Fruit fly (Drosophila melanogaster) whole organism, embryonic: ENCODE measurements around the gene CG32243.

Experiments
- Antp ChIP-seq: fragments of 200-800 bp; sonication (Bioruptor generic); optimal IDR thresholded peaks from 3 replicates; lab custom pipeline; 2016; ENCODE audit warnings: missing biosample characterization, missing genetic modification characterization
- Atf6 ChIP-seq: fragments of 200-800 bp; sonication (Bioruptor generic); IDR thresholded peaks from 2 replicates; pipeline ENCODE4 v1.3.6; 2022; ENCODE audit warnings: missing biosample characterization, missing genetic modification characterization
- BtbVII ChIP-seq: fragments of 200-800 bp; sonication (Bioruptor generic); optimal IDR thresholded peaks from 3 replicates; lab custom pipeline; 2017; ENCODE audit warnings: missing biosample characterization, mild to moderate bottlenecking, missing genetic modification characterization
- CG1024 ChIP-seq: fragments of 200-800 bp; sonication (Bioruptor generic); IDR thresholded peaks from 2 replicates; pipeline ENCODE4 v1.3.6; 2022; ENCODE audit warnings: missing biosample characterization, missing genetic modification characterization
- CG10274 ChIP-seq: fragments of 200-800 bp; sonication (Bioruptor generic); optimal IDR thresholded peaks from 3 replicates; lab custom pipeline; 2017; ENCODE audit warnings: missing biosample characterization, mild to moderate bottlenecking, missing genetic modification characterization
- CG10979 ChIP-seq: fragments of 200-800 bp; sonication (Bioruptor generic); optimal IDR thresholded peaks from 2 replicates; lab custom pipeline; 2018; ENCODE audit warnings: missing biosample characterization, mild to moderate bottlenecking, missing genetic modification characterization, moderate library complexity
- CG11085 ChIP-seq: fragments of 200-800 bp; sonication (Bioruptor generic); IDR thresholded peaks from 2 replicates; pipeline ENCODE4 v1.3.6; 2022; ENCODE audit warnings: missing biosample characterization, missing genetic modification characterization
- CG11093 ChIP-seq: fragments of 200-800 bp; sonication (Bioruptor generic); IDR thresholded peaks from 3 replicates; pipeline ENCODE4 v1.3.6; 2022; ENCODE audit warnings: missing biosample characterization, missing genetic modification characterization
- CG13894 ChIP-seq: fragments of 200-800 bp; sonication (Bioruptor generic); optimal IDR thresholded peaks from 3 replicates; lab custom pipeline; 2018; ENCODE audit warnings: missing biosample characterization, mild to moderate bottlenecking, missing genetic modification characterization, moderate library complexity
- CG15514 ChIP-seq: fragments of 200-800 bp; sonication (Bioruptor generic); optimal IDR thresholded peaks from 3 replicates; lab custom pipeline; 2017; ENCODE audit warnings: missing biosample characterization, missing genetic modification characterization, mild to moderate bottlenecking, moderate library complexity, missing genetic modification reagents
- CG17612 ChIP-seq: fragments of 200-800 bp; sonication (Bioruptor generic); IDR thresholded peaks from 2 replicates; pipeline ENCODE4 v1.3.6; 2022; ENCODE audit warnings: missing biosample characterization, missing genetic modification characterization
- CG1792 ChIP-seq: fragments of 200-800 bp; sonication (Bioruptor generic); optimal IDR thresholded peaks from 2 replicates; lab custom pipeline; 2016; ENCODE audit warnings: missing biosample characterization, missing genetic modification characterization
- CG18764 ChIP-seq: fragments of 200-800 bp; sonication (Bioruptor generic); optimal IDR thresholded peaks from 3 replicates; lab custom pipeline; 2016; ENCODE audit warnings: missing biosample characterization, missing genetic modification characterization
- CG2678 ChIP-seq: fragments of 200-800 bp; sonication (Bioruptor generic); optimal IDR thresholded peaks from 3 replicates; lab custom pipeline; 2019; ENCODE audit warnings: missing biosample characterization, mild to moderate bottlenecking, missing genetic modification characterization, moderate library complexity
- CG31224 ChIP-seq: fragments of 200-800 bp; sonication (Bioruptor generic); IDR thresholded peaks from 2 replicates; pipeline ENCODE4 v1.3.6; 2022; ENCODE audit warnings: missing biosample characterization, missing genetic modification characterization
- CG4328 ChIP-seq: fragments of 200-800 bp; sonication (Bioruptor generic); optimal IDR thresholded peaks from 3 replicates; lab custom pipeline; 2017; ENCODE audit warnings: missing biosample characterization, missing genetic modification reagents, missing genetic modification characterization
- CG4854 ChIP-seq: fragments of 200-800 bp; sonication (Bioruptor generic); optimal IDR thresholded peaks from 2 replicates; lab custom pipeline; 2016; ENCODE audit warnings: missing biosample characterization, missing genetic modification characterization, inconsistent platforms
- CG6791 ChIP-seq: fragments of 200-800 bp; sonication (Bioruptor generic); IDR thresholded peaks from 3 replicates; pipeline ENCODE4 v1.3.6; 2022; ENCODE audit warnings: missing biosample characterization, missing genetic modification characterization; ENCODE audit not compliant: partially characterized antibody
- CG7556 ChIP-seq: fragments of 200-800 bp; sonication (Bioruptor generic); optimal IDR thresholded peaks from 2 replicates; lab custom pipeline; 2017; ENCODE audit warnings: missing biosample characterization, mild to moderate bottlenecking, missing genetic modification characterization
- Dip3 ChIP-seq: fragments of 200-800 bp; sonication (Bioruptor generic); optimal IDR thresholded peaks from 3 replicates; lab custom pipeline; 2016; ENCODE audit warnings: missing biosample characterization, missing genetic modification characterization
- Dll ChIP-seq: fragments of 200-800 bp; sonication (Bioruptor generic); IDR thresholded peaks from 4 replicates; pipeline ENCODE4 v1.3.6; 2022; ENCODE audit warnings: missing biosample characterization, missing genetic modification characterization; ENCODE audit not compliant: partially characterized antibody
- Doc2 ChIP-seq: fragments of 200-800 bp; sonication (Bioruptor generic); IDR thresholded peaks from 2 replicates; pipeline ENCODE4 v1.3.6; 2022; ENCODE audit warnings: missing biosample characterization, missing genetic modification characterization
- Fer3 ChIP-seq: fragments of 200-800 bp; sonication (Bioruptor generic); optimal IDR thresholded peaks from 2 replicates; lab custom pipeline; 2018; ENCODE audit warnings: missing biosample characterization, mild to moderate bottlenecking, missing genetic modification characterization, moderate library complexity
- HmgD ChIP-seq: fragments of 200-800 bp; sonication (Bioruptor generic); optimal IDR thresholded peaks from 3 replicates; lab custom pipeline; 2016; ENCODE audit warnings: missing biosample characterization, missing genetic modification characterization
- Lhr ChIP-seq: fragments of 200-800 bp; sonication (Bioruptor generic); optimal IDR thresholded peaks from 3 replicates; lab custom pipeline; 2017; ENCODE audit warnings: mild to moderate bottlenecking, missing biosample characterization, missing genetic modification reagents, missing genetic modification characterization
- Meics ChIP-seq: fragments of 200-800 bp; sonication (Bioruptor generic); optimal IDR thresholded peaks from 2 replicates; lab custom pipeline; 2017; ENCODE audit warnings: missing biosample characterization, mild to moderate bottlenecking, missing genetic modification characterization
- NC2α ChIP-seq: fragments of 200-800 bp; sonication (Bioruptor generic); optimal IDR thresholded peaks from 2 replicates; lab custom pipeline; 2016; ENCODE audit warnings: missing biosample characterization, missing genetic modification characterization
- Neu2 ChIP-seq: fragments of 200-800 bp; sonication (Bioruptor generic); optimal IDR thresholded peaks from 3 replicates; lab custom pipeline; 2016; ENCODE audit warnings: missing biosample characterization, missing genetic modification characterization, borderline replicate concordance
- PHDP ChIP-seq: fragments of 200-800 bp; sonication (Bioruptor generic); optimal IDR thresholded peaks from 3 replicates; lab custom pipeline; 2018; ENCODE audit warnings: missing biosample characterization, mild to moderate bottlenecking, missing genetic modification characterization, moderate library complexity
- Sox100B ChIP-seq: fragments of 200-800 bp; sonication (Bioruptor generic); optimal IDR thresholded peaks from 3 replicates; lab custom pipeline; 2018; ENCODE audit warnings: missing biosample characterization, mild to moderate bottlenecking, missing genetic modification characterization
- Xrp1 ChIP-seq: fragments of 200-800 bp; sonication (Bioruptor generic); IDR thresholded peaks from 2 replicates; pipeline ENCODE4 v1.3.6; 2022; ENCODE audit warnings: missing biosample characterization, missing genetic modification characterization
- bowl ChIP-seq: fragments of 200-800 bp; sonication (Bioruptor generic); IDR thresholded peaks from 2 replicates; pipeline ENCODE4 v1.3.6; 2022; ENCODE audit warnings: missing biosample characterization, missing genetic modification characterization
- crc ChIP-seq: fragments of 200-800 bp; sonication (Bioruptor generic); optimal IDR thresholded peaks from 2 replicates; lab custom pipeline; 2016; ENCODE audit warnings: missing biosample characterization, missing genetic modification characterization
- crol ChIP-seq: fragments of 200-800 bp; sonication (Bioruptor generic); IDR thresholded peaks from 2 replicates; pipeline ENCODE4 v1.3.6; 2022; ENCODE audit warnings: missing biosample characterization, missing genetic modification characterization
- cwo ChIP-seq: fragments of 200-800 bp; sonication (Bioruptor generic); optimal IDR thresholded peaks from 3 replicates; lab custom pipeline; 2017; ENCODE audit warnings: missing biosample characterization, missing genetic modification characterization, mild to moderate bottlenecking, moderate library complexity, missing genetic modification reagents
- dysf ChIP-seq: fragments of 200-800 bp; sonication (Bioruptor generic); IDR thresholded peaks from 3 replicates; pipeline ENCODE4 v1.3.6; 2022; ENCODE audit warnings: missing biosample characterization, missing genetic modification characterization
- ftz-f1 ChIP-seq: fragments of 200-800 bp; sonication (Bioruptor generic); optimal IDR thresholded peaks from 2 replicates; lab custom pipeline; 2016; ENCODE audit warnings: missing biosample characterization, missing genetic modification characterization
- gfzf ChIP-seq: fragments of 200-800 bp; sonication (Bioruptor generic); optimal IDR thresholded peaks from 2 replicates; lab custom pipeline; 2016; ENCODE audit warnings: missing biosample characterization, mild to moderate bottlenecking, missing genetic modification characterization, moderate library complexity
- grau ChIP-seq: fragments of 200-800 bp; optimal IDR thresholded peaks from 3 replicates; lab custom pipeline; 2019; ENCODE audit warnings: missing biosample characterization, mild to moderate bottlenecking, missing genetic modification characterization, moderate library complexity
- jigr1 ChIP-seq: fragments of 200-800 bp; sonication (Bioruptor generic); IDR thresholded peaks from 3 replicates; pipeline ENCODE4 v1.3.6; 2022; ENCODE audit warnings: missing biosample characterization, missing genetic modification characterization
- lab ChIP-seq: fragments of 200-800 bp; sonication (Bioruptor generic); optimal IDR thresholded peaks from 3 replicates; lab custom pipeline; 2017; ENCODE audit warnings: missing biosample characterization, missing genetic modification characterization, mild to moderate bottlenecking, moderate library complexity, missing genetic modification reagents
- nmo ChIP-seq: fragments of 200-800 bp; sonication (Bioruptor generic); optimal IDR thresholded peaks from 2 replicates; lab custom pipeline; 2018; ENCODE audit warnings: missing biosample characterization, mild to moderate bottlenecking, missing genetic modification characterization, moderate library complexity
- org-1 ChIP-seq: fragments of 200-800 bp; sonication (Bioruptor generic); optimal IDR thresholded peaks from 2 replicates; lab custom pipeline; 2017; ENCODE audit warnings: missing biosample characterization, missing genetic modification characterization
- ranshi ChIP-seq: fragments of 200-800 bp; sonication (Bioruptor generic); IDR thresholded peaks from 2 replicates; pipeline ENCODE4 v1.3.6; 2022; ENCODE audit warnings: missing biosample characterization, missing genetic modification characterization
- scrt ChIP-seq: fragments of 200-800 bp; sonication (Bioruptor generic); optimal IDR thresholded peaks from 2 replicates; lab custom pipeline; 2018; ENCODE audit warnings: missing biosample characterization, mild to moderate bottlenecking, missing genetic modification characterization, moderate library complexity
- so ChIP-seq: fragments of 200-800 bp; sonication (Bioruptor generic); IDR thresholded peaks from 3 replicates; pipeline ENCODE4 v1.3.6; 2022; ENCODE audit warnings: missing biosample characterization, missing genetic modification characterization
- sob ChIP-seq: fragments of 200-800 bp; sonication (Bioruptor generic); IDR thresholded peaks from 2 replicates; pipeline ENCODE4 v1.3.6; 2022; ENCODE audit warnings: missing biosample characterization, missing genetic modification characterization
- toy ChIP-seq: fragments of 200-800 bp; sonication (Bioruptor generic); IDR thresholded peaks from 2 replicates; pipeline ENCODE4 v1.3.6; 2022; ENCODE audit warnings: missing biosample characterization, missing genetic modification characterization
- unc-4 ChIP-seq: fragments of 200-800 bp; sonication (Bioruptor generic); IDR thresholded peaks from 2 replicates; pipeline ENCODE4 v1.3.6; 2022; ENCODE audit warnings: missing biosample characterization, missing genetic modification characterization; ENCODE audit not compliant: partially characterized antibody
- zen ChIP-seq: fragments of 200-800 bp; sonication (Bioruptor generic); optimal IDR thresholded peaks from 3 replicates; lab custom pipeline; 2018; ENCODE audit warnings: missing biosample characterization, mild to moderate bottlenecking, missing genetic modification characterization, moderate library complexity
- zfh2 ChIP-seq: fragments of 200-800 bp; sonication (Bioruptor generic); optimal IDR thresholded peaks from 2 replicates; lab custom pipeline; 2016; ENCODE audit warnings: missing biosample characterization, missing genetic modification characterization

CG32243 gene

dm6 chr3L:4521809-4522208, 19.2 kb downstream of the CG32243 start (continued):
- peak; percentile 71 for TF ChIP-seq Meics (GFP tag; lab: Kevin White, UChicago)
- TF ChIP-seq CG1792 (GFP tag; lab: Kevin White, UChicago), result no peak
- TF ChIP-seq CG11093 (GFP tag; lab: Robert Waterston, UW), result no peak
- peak; percentile 0 for TF ChIP-seq Antp (GFP tag; lab: Kevin White, UChicago)
- TF ChIP-seq HmgD (GFP tag; lab: Kevin White, UChicago), result no peak
- TF ChIP-seq BtbVII, result peak; percentile 65
- peak; percentile 49 for TF ChIP-seq crc
- peak; percentile 83 for TF ChIP-seq lab
- no peak for TF ChIP-seq nmo (GFP tag; lab: Kevin White, UChicago)
- no peak for TF ChIP-seq CG10979 (tag; lab: Kevin White, UChicago)
- TF ChIP-seq ftz-f1 (GFP tag; lab: Kevin White, UChicago), result no peak
- TF ChIP-seq org-1, result peak; percentile 20
- no peak for TF ChIP-seq CG1024 (GFP tag; lab: Robert Waterston, UW)
- TF ChIP-seq Lhr (GFP tag; lab: Kevin White, UChicago), result no peak
- TF ChIP-seq CG11085 (GFP tag; lab: Robert Waterston, UW), result peak; percentile 48; the same call in 1 of the 2 replicates
- peak; percentile 30 for TF ChIP-seq CG13894 (tag; lab: Kevin White, UChicago)
- TF ChIP-seq so (GFP tag; lab: Robert Waterston, UW), result peak; percentile 22; the same call in 1 of the 3 replicates
- no peak for TF ChIP-seq zen
- TF ChIP-seq gfzf (GFP tag; lab: Kevin White, UChicago), result no peak
- TF ChIP-seq CG17612 (GFP tag; lab: Robert Waterston, UW), result no peak
- TF ChIP-seq Dll (GFP tag; lab: Robert Waterston, UW), result no peak
- TF ChIP-seq CG10274 (GFP tag; lab: Kevin White, UChicago), result no peak
- TF ChIP-seq dysf (GFP tag; lab: Robert Waterston, UW), result peak; percentile 63; the same call in 1 of the 3 replicates
- peak; percentile 29; the same call in 1 of the 2 replicates for TF ChIP-seq bowl (GFP tag; lab: Robert Waterston, UW)
- TF ChIP-seq grau (tag; lab: Kevin White, UChicago), result peak; percentile 19
- TF ChIP-seq Doc2 (GFP tag; lab: Robert Waterston, UW), result no peak
- no peak for TF ChIP-seq CG6791
- TF ChIP-seq crol (GFP tag; lab: Robert Waterston, UW), result no peak
- peak; percentile 14 for TF ChIP-seq CG4328 (GFP tag; lab: Kevin White, UChicago)
- TF ChIP-seq sob (GFP tag; lab: Robert Waterston, UW), result peak; percentile 72
- TF ChIP-seq ranshi, result peak; percentile 43; the same call in 1 of the 2 replicates
- TF ChIP-seq toy (GFP tag; lab: Robert Waterston, UW), result 0 out of 2 replicates have a peak, but pooled peaks have one; percentile 24
- no peak for TF ChIP-seq CG31224 (GFP tag; lab: Robert Waterston, UW)
- no peak for TF ChIP-seq NC2α
- TF ChIP-seq Dip3 (GFP tag; lab: Kevin White, UChicago), result no peak
- TF ChIP-seq zfh2 (GFP tag; lab: Kevin White, UChicago), result no peak
- peak; percentile 36 for TF ChIP-seq scrt
- peak; percentile 60 for TF ChIP-seq CG15514 (GFP tag; lab: Kevin White, UChicago)
- peak; percentile 55 for TF ChIP-seq Xrp1
- TF ChIP-seq CG18764 (GFP tag; lab: Kevin White, UChicago), result peak; percentile 20
- no peak for TF ChIP-seq jigr1 (GFP tag; lab: Robert Waterston, UW)
- peak; percentile 62 for TF ChIP-seq Fer3 (tag; lab: Kevin White, UChicago)
- peak; percentile 30 for TF ChIP-seq Sox100B (GFP tag; lab: Kevin White, UChicago)
- peak; percentile 47 for TF ChIP-seq CG4854 (GFP tag; lab: Kevin White, UChicago)
- peak; percentile 24 for TF ChIP-seq cwo (GFP tag; lab: Kevin White, UChicago)
- no peak for TF ChIP-seq Neu2
- peak; percentile 64 for TF ChIP-seq PHDP
- TF ChIP-seq CG7556 (GFP tag; lab: Kevin White, UChicago), result peak; percentile 15
- TF ChIP-seq Atf6, result peak; percentile 77
- peak; percentile 62 for TF ChIP-seq CG2678 (tag; lab: Kevin White, UChicago)
- TF ChIP-seq unc-4 (GFP tag; lab: Robert Waterston, UW), result no peak
